Fruit fly (Drosophila melanogaster): ENCODE data around the gene Srlp.

Srlp gene

dm6 chr3R:12448344-12448743, 14.4 kb downstream of the Srlp start:
- TF ChIP-seq Blimp-1 (GFP tag; optimal IDR thresholded peaks at IDR 0.05) (no peak), CG15336 (GFP tag; IDR thresholded peaks at IDR 0.05) (no peak), ss (GFP tag; optimal IDR thresholded peaks at IDR 0.05) (no peak), CG6792 (GFP tag; optimal IDR thresholded peaks at IDR 0.05) (no peak), CG4318 (GFP tag; optimal IDR thresholded peaks at IDR 0.05) (no peak), Hr4 (GFP tag; optimal IDR thresholded peaks at IDR 0.05) (no peak), topi (GFP tag; optimal IDR thresholded peaks at IDR 0.05) (no peak), achi (GFP tag; optimal IDR thresholded peaks at IDR 0.05) (no peak), eg (GFP tag; IDR thresholded peaks at IDR 0.05) (no peak), CG7368 (GFP tag; optimal IDR thresholded peaks at IDR 0.05) (no peak), vri (GFP tag; optimal IDR thresholded peaks at IDR 0.05) (no peak), CG9139 (GFP tag; optimal IDR thresholded peaks at IDR 0.05) (no peak), CG10631 (GFP tag; optimal IDR thresholded peaks at IDR 0.05) (no peak), CG31627 (GFP tag; optimal IDR thresholded peaks at IDR 0.05) (no peak)

dm6 chr3R:12448889-12449314, 15.0 kb downstream of the Srlp start, which contains the start of gene CG18549:
TSS of gene CG18549 (plus strand) at chr3R:12449296.
- TF ChIP-seq CG9139 (GFP tag; optimal IDR thresholded peaks at IDR 0.05) = peak; percentile 100
- TF ChIP-seq CG6792 (GFP tag; optimal IDR thresholded peaks at IDR 0.05) = peak; percentile 100
- peak; percentile 100 for TF ChIP-seq fd59A (GFP tag; optimal IDR thresholded peaks at IDR 0.05)
- peak; percentile 100 for TF ChIP-seq Lpt (GFP tag; optimal IDR thresholded peaks at IDR 0.05)
- peak; percentile 100 for TF ChIP-seq acj6 (GFP tag; optimal IDR thresholded peaks at IDR 0.05)
- TF ChIP-seq pdm3 (GFP tag; optimal IDR thresholded peaks at IDR 0.05) = peak; percentile 100
- TF ChIP-seq Hr39 (GFP tag; optimal IDR thresholded peaks at IDR 0.05) = peak; percentile 100
- TF ChIP-seq achi (GFP tag; optimal IDR thresholded peaks at IDR 0.05) = peak; percentile 99
- TF ChIP-seq CG3032 (tag; optimal IDR thresholded peaks at IDR 0.05) = peak; percentile 100
- TF ChIP-seq ss (GFP tag; optimal IDR thresholded peaks at IDR 0.05) = peak; percentile 100
- TF ChIP-seq CG32006 (GFP tag; optimal IDR thresholded peaks at IDR 0.05) = peak; percentile 100
- TF ChIP-seq CG6854 (GFP tag; optimal IDR thresholded peaks at IDR 0.05) = peak; percentile 100
- peak; percentile 100 for TF ChIP-seq topi (GFP tag; optimal IDR thresholded peaks at IDR 0.05)
- peak; percentile 94 for TF ChIP-seq fkh (GFP tag; optimal IDR thresholded peaks at IDR 0.05)
- TF ChIP-seq Ets96B (tag; optimal IDR thresholded peaks at IDR 0.05) = peak; percentile 100
- TF ChIP-seq CG34406 (GFP tag; optimal IDR thresholded peaks at IDR 0.05) = peak; percentile 100
- TF ChIP-seq CG3919 (GFP tag; optimal IDR thresholded peaks at IDR 0.05) = peak; percentile 100
- TF ChIP-seq lz (GFP tag; optimal IDR thresholded peaks at IDR 0.05) = peak; percentile 100
- TF ChIP-seq dsx (GFP tag; optimal IDR thresholded peaks at IDR 0.05; ENCODE audit: poor library complexity, severe bottlenecking) = peak; percentile 100
- peak; percentile 97 for TF ChIP-seq Hr38 (GFP tag; optimal IDR thresholded peaks at IDR 0.05)
- TF ChIP-seq CG4318 (GFP tag; optimal IDR thresholded peaks at IDR 0.05) = peak; percentile 100
- TF ChIP-seq CG6808 (GFP tag; optimal IDR thresholded peaks at IDR 0.05) = peak; percentile 99
- peak; percentile 100 for TF ChIP-seq dac (GFP tag; optimal IDR thresholded peaks at IDR 0.05)
- peak; percentile 98 for TF ChIP-seq fd85E (GFP tag; optimal IDR thresholded peaks at IDR 0.05)
- TF ChIP-seq spab (GFP tag; optimal IDR thresholded peaks at IDR 0.05) = peak; percentile 100
- TF ChIP-seq Gug (GFP tag; IDR thresholded peaks at IDR 0.05) = peak; percentile 100
- peak; percentile 99 for TF ChIP-seq CG16779 (tag; optimal IDR thresholded peaks at IDR 0.05)
- peak; percentile 100 for TF ChIP-seq CG11294 (GFP tag; IDR thresholded peaks at IDR 0.05)
- TF ChIP-seq CG8632 (GFP tag; optimal IDR thresholded peaks at IDR 0.05) = peak; percentile 100
- TF ChIP-seq Sox102F (GFP tag; optimal IDR thresholded peaks at IDR 0.05) = peak; percentile 100
- peak; percentile 100 for TF ChIP-seq CG8119 (GFP tag; IDR thresholded peaks at IDR 0.05)
- TF ChIP-seq CG6163 (GFP tag; IDR thresholded peaks at IDR 0.05) = peak; percentile 100
- TF ChIP-seq CG15336 (GFP tag; IDR thresholded peaks at IDR 0.05) = peak; percentile 100
- peak; percentile 100 for TF ChIP-seq vri (GFP tag; optimal IDR thresholded peaks at IDR 0.05)
- peak; percentile 99 for TF ChIP-seq Blimp-1 (GFP tag; optimal IDR thresholded peaks at IDR 0.05)
- TF ChIP-seq CG11902 (GFP tag; optimal IDR thresholded peaks at IDR 0.05) = peak; percentile 99
- TF ChIP-seq CG11762 (GFP tag; optimal IDR thresholded peaks at IDR 0.05; ENCODE audit: insufficient read depth) = peak; percentile 100
- peak; percentile 100 for TF ChIP-seq Eip78C (GFP tag)
- TF ChIP-seq Ets21C (GFP tag; optimal IDR thresholded peaks at IDR 0.05) = peak; percentile 99
- TF ChIP-seq Eip93F (GFP tag; optimal IDR thresholded peaks at IDR 0.05) = peak; percentile 100
- TF ChIP-seq salr (GFP tag; optimal IDR thresholded peaks at IDR 0.05) = peak; percentile 99 to 100
- TF ChIP-seq Met (GFP tag; optimal IDR thresholded peaks at IDR 0.05) = peak; percentile 100
- TF ChIP-seq CG1621 (tag; optimal IDR thresholded peaks at IDR 0.05) = peak; percentile 100
- peak; percentile 100 for TF ChIP-seq CG10631 (GFP tag; optimal IDR thresholded peaks at IDR 0.05)
- TF ChIP-seq Hr4 (GFP tag; optimal IDR thresholded peaks at IDR 0.05) = peak; percentile 100
